Worm (Caenorhabditis elegans) whole organism, young adult: ENCODE results near the gene H18N23.2.

ENCODE experiments used
- D2030.7 ChIP-seq: fragments of 200-800 bp; sonication (Bioruptor generic); IDR thresholded peaks from 2 replicates; pipeline ENCODE4 v1.3.6; 2022; ENCODE audit warnings: missing genetic modification reagents, missing genetic modification characterization, missing compliant biosample characterization
- T07F8.4 ChIP-seq: sonication (generic microtip); optimal IDR thresholded peaks from 2 replicates; lab custom pipeline; 2016; ENCODE audit warnings: mild to moderate bottlenecking, missing genetic modification characterization, moderate library complexity, missing compliant biosample characterization
- madf-3 ChIP-seq: fragments of 200-800 bp; sonication (Bioruptor generic); IDR thresholded peaks from 2 replicates; pipeline ENCODE4 v1.3.6; 2022; ENCODE audit warnings: missing genetic modification reagents, missing genetic modification characterization, missing compliant biosample characterization
- unc-130 ChIP-seq: sonication (generic microtip); optimal IDR thresholded peaks from 2 replicates; lab custom pipeline; 2016; ENCODE audit warnings: missing genetic modification reagents, missing genetic modification characterization, missing compliant biosample characterization
- ztf-3 ChIP-seq: fragments of 200-800 bp; sonication (Bioruptor generic); optimal IDR thresholded peaks from 2 replicates; lab custom pipeline; 2018; ENCODE audit warnings: mild to moderate bottlenecking, missing genetic modification characterization, missing compliant biosample characterization

DNA sequence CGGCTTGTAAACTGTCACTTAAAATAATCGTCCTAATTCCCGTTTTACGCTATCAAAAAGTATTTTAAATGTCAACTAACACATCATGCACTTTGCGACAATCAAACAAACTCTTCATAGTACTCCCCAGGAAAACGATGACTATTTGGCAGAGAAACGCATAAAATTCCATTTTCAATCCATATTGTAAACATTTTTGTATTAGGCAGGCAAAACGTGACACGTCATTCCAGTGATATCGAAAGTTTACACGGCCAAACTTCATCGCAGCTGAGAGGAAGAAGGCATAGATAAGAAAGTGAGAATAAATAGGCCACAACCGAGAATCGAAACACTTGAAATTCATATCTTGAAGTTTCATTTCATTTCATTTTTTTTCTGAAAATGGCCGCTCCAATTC, 40.5 kb downstream of the H18N23.2 start, which contains the start of gene lec-9:
- TF ChIP-seq D2030.7, result no peak
- TF ChIP-seq unc-130 (GFP tag; lab: Kevin White, UChicago), result no peak
- no peak for TF ChIP-seq ztf-3 (GFP tag; lab: Kevin White, UChicago)
- no peak for TF ChIP-seq madf-3
- no peak for TF ChIP-seq T07F8.4 (tag; lab: Kevin White, UChicago)
